Fruit fly (Drosophila melanogaster) whole organism, pupa: ENCODE data around the gene Pdh.

Source experiments
- CG10348 ChIP-seq: fragments of 200-800 bp; sonication (Bioruptor generic); IDR thresholded peaks from 2 replicates; pipeline ENCODE4 v1.3.6; 2022; ENCODE audit warnings: missing biosample characterization, missing genetic modification characterization
- CG12605 ChIP-seq: fragments of 200-800 bp; sonication (Bioruptor generic); IDR thresholded peaks from 2 replicates; pipeline ENCODE4 v1.3.6; 2022; ENCODE audit warnings: missing biosample characterization, missing genetic modification characterization
- CG13204 ChIP-seq: fragments of 200-800 bp; sonication (Bioruptor generic); optimal IDR thresholded peaks from 2 replicates; lab custom pipeline; 2018; ENCODE audit warnings: missing biosample characterization, mild to moderate bottlenecking, missing genetic modification characterization, moderate library complexity
- CG14655 ChIP-seq: fragments of 200-800 bp; sonication (Bioruptor generic); optimal IDR thresholded peaks from 3 replicates; lab custom pipeline; 2017; ENCODE audit warnings: mild to moderate bottlenecking, missing biosample characterization, missing genetic modification reagents, missing genetic modification characterization
- CG15710 ChIP-seq: fragments of 200-800 bp; sonication (Bioruptor generic); optimal IDR thresholded peaks from 2 replicates; lab custom pipeline; 2018; ENCODE audit warnings: missing biosample characterization, mild to moderate bottlenecking, missing genetic modification characterization, moderate library complexity
- CG17806 ChIP-seq: fragments of 200-800 bp; sonication (Bioruptor generic); optimal IDR thresholded peaks from 2 replicates; lab custom pipeline; 2018; ENCODE audit warnings: missing biosample characterization, mild to moderate bottlenecking, missing genetic modification characterization, moderate library complexity
- CG32121 ChIP-seq: fragments of 200-800 bp; sonication (Bioruptor generic); IDR thresholded peaks from 2 replicates; pipeline ENCODE4 v1.3.6; 2022; ENCODE audit warnings: missing biosample characterization, missing genetic modification characterization
- CG34367 ChIP-seq: fragments of 200-800 bp; sonication (Bioruptor generic); optimal IDR thresholded peaks from 2 replicates; lab custom pipeline; 2018; ENCODE audit warnings: missing biosample characterization, mild to moderate bottlenecking, missing genetic modification characterization
- CG4496 ChIP-seq: fragments of 200-800 bp; sonication (Bioruptor generic); IDR thresholded peaks from 3 replicates; pipeline ENCODE4 v1.3.6; 2022; ENCODE audit warnings: missing biosample characterization, missing genetic modification characterization
- CG8159 ChIP-seq: fragments of 200-800 bp; sonication (Bioruptor generic); optimal IDR thresholded peaks from 3 replicates; lab custom pipeline; 2018; ENCODE audit warnings: missing biosample characterization, mild to moderate bottlenecking, missing genetic modification characterization, moderate library complexity
- CG8301 ChIP-seq: fragments of 200-800 bp; sonication (Bioruptor generic); optimal IDR thresholded peaks from 2 replicates; lab custom pipeline; 2018; ENCODE audit warnings: missing biosample characterization, mild to moderate bottlenecking, missing genetic modification characterization
- CG9948 ChIP-seq: fragments of 200-800 bp; sonication (Bioruptor generic); optimal IDR thresholded peaks from 2 replicates; lab custom pipeline; 2018; ENCODE audit warnings: missing biosample characterization, mild to moderate bottlenecking, missing genetic modification characterization, moderate library complexity
- D1 ChIP-seq: fragments of 200-800 bp; sonication (Bioruptor generic); optimal IDR thresholded peaks from 2 replicates; lab custom pipeline; 2018; ENCODE audit warnings: missing biosample characterization, mild to moderate bottlenecking, missing genetic modification characterization, moderate library complexity
- EcR ChIP-seq: fragments of 200-800 bp; sonication (Bioruptor generic); optimal IDR thresholded peaks from 3 replicates; lab custom pipeline; 2019; ENCODE audit warnings: missing biosample characterization, missing genetic modification characterization, mild to moderate bottlenecking, moderate library complexity, missing genetic modification reagents
- Ets98B ChIP-seq: fragments of 200-800 bp; sonication (Bioruptor generic); IDR thresholded peaks from 2 replicates; pipeline ENCODE4 v1.3.6; 2022; ENCODE audit warnings: missing biosample characterization, missing genetic modification characterization
- Pif1A ChIP-seq: fragments of 200-800 bp; sonication (Bioruptor generic); optimal IDR thresholded peaks from 3 replicates; lab custom pipeline; 2016; ENCODE audit warnings: missing biosample characterization, missing genetic modification characterization
- Pif1B ChIP-seq: fragments of 200-800 bp; sonication (Bioruptor generic); optimal IDR thresholded peaks from 3 replicates; lab custom pipeline; 2016; ENCODE audit warnings: missing biosample characterization, missing genetic modification characterization
- Snoo ChIP-seq: fragments of 200-800 bp; sonication (Bioruptor generic); optimal IDR thresholded peaks from 3 replicates; lab custom pipeline; 2017; ENCODE audit warnings: missing biosample characterization, mild to moderate bottlenecking, missing genetic modification characterization, inconsistent platforms
- fd96Ca ChIP-seq: fragments of 200-800 bp; sonication (Bioruptor generic); IDR thresholded peaks from 3 replicates; pipeline ENCODE4 v1.3.6; 2022; ENCODE audit warnings: missing biosample characterization, missing genetic modification characterization
- gl ChIP-seq: fragments of 200-800 bp; sonication (Bioruptor generic); optimal IDR thresholded peaks from 2 replicates; lab custom pipeline; 2018; ENCODE audit warnings: missing biosample characterization, mild to moderate bottlenecking, missing genetic modification characterization
- rn ChIP-seq: fragments of 200-800 bp; sonication (Bioruptor generic); IDR thresholded peaks from 2 replicates; pipeline ENCODE4 v1.3.6; 2022; ENCODE audit warnings: missing biosample characterization, missing genetic modification characterization

Pdh gene

dm6 chr3L:16354197-16354596 lies at the start of gene Pdh:
Gene Pdh, minus strand, starts transcription at chr3L:16354297.
- no peak for TF ChIP-seq CG8159 (tag; lab: Kevin White, UChicago)
- TF ChIP-seq Ets98B (GFP tag; lab: Robert Waterston, UW) = no peak
- no peak for TF ChIP-seq CG8301 (tag; lab: Kevin White, UChicago)
- TF ChIP-seq CG14655 (GFP tag; lab: Kevin White, UChicago) = no peak
- TF ChIP-seq CG17806 (tag; lab: Kevin White, UChicago) = no peak
- no peak for TF ChIP-seq CG10348 (GFP tag; lab: Robert Waterston, UW)
- TF ChIP-seq Pif1B (GFP tag; lab: Kevin White, UChicago) = no peak
- no peak for TF ChIP-seq gl
- no peak for TF ChIP-seq Pif1A
- no peak for TF ChIP-seq fd96Ca (GFP tag; lab: Robert Waterston, UW)
- no peak for TF ChIP-seq CG34367 (tag; lab: Kevin White, UChicago)
- no peak for TF ChIP-seq EcR (GFP tag; lab: Kevin White, UChicago)
- TF ChIP-seq CG15710 = no peak
- TF ChIP-seq CG32121 (GFP tag; lab: Robert Waterston, UW) = no peak

- no peak for TF ChIP-seq gl
- no peak for TF ChIP-seq Snoo
- no peak for TF ChIP-seq EcR (GFP tag; lab: Kevin White, UChicago)
- TF ChIP-seq CG15710 = no peak
- no peak for TF ChIP-seq CG8159 (tag; lab: Kevin White, UChicago)
Observed at dm6 chr3L:16402253-16402652, 48.2 kb upstream of the Pdh start.

dm6 chr3L:16400175-16400574 lies 46.1 kb upstream of the Pdh start, which contains the start of gene CG44836:
Gene CG44836, minus strand, starts transcription at chr3L:16400275.
- no peak for TF ChIP-seq Snoo
- no peak for TF ChIP-seq Pif1A
- TF ChIP-seq CG8159 (tag; lab: Kevin White, UChicago) = no peak
- no peak for TF ChIP-seq CG8301 (tag; lab: Kevin White, UChicago)
- TF ChIP-seq CG12605 (GFP tag; lab: Robert Waterston, UW) = no peak
- no peak for TF ChIP-seq CG10348 (GFP tag; lab: Robert Waterston, UW)

dm6 chr3L:16394506-16394905 lies 40.4 kb upstream of the Pdh start, which contains the start of gene Gagr:
Gene Gagr, plus strand, starts transcription at chr3L:16394586.
- TF ChIP-seq gl (no peak), CG9948 (tag; lab: Kevin White, UChicago) (no peak), Pif1B (GFP tag; lab: Kevin White, UChicago) (no peak), CG32121 (GFP tag; lab: Robert Waterston, UW) (no peak), CG10348 (GFP tag; lab: Robert Waterston, UW) (no peak), CG8159 (tag; lab: Kevin White, UChicago) (no peak), rn (GFP tag; lab: Robert Waterston, UW) (no peak), CG14655 (GFP tag; lab: Kevin White, UChicago) (no peak), D1 (tag; lab: Kevin White, UChicago) (no peak), Pif1A (no peak), CG15710 (no peak), Snoo (no peak)

dm6 chr3L:16393700-16394099 lies 39.6 kb upstream of the Pdh start:
- no peak for TF ChIP-seq CG34367 (tag; lab: Kevin White, UChicago)
- no peak for TF ChIP-seq rn (GFP tag; lab: Robert Waterston, UW)
- no peak for TF ChIP-seq CG8301 (tag; lab: Kevin White, UChicago)
- no peak for TF ChIP-seq CG9948 (tag; lab: Kevin White, UChicago)
- TF ChIP-seq fd96Ca (GFP tag; lab: Robert Waterston, UW) = no peak
- TF ChIP-seq Snoo = no peak
- TF ChIP-seq CG8159 (tag; lab: Kevin White, UChicago) = no peak
- no peak for TF ChIP-seq CG15710
- no peak for TF ChIP-seq gl
- TF ChIP-seq CG17806 (tag; lab: Kevin White, UChicago) = no peak

- TF ChIP-seq CG4496 (GFP tag; lab: Robert Waterston, UW) (no peak), gl (no peak), CG14655 (GFP tag; lab: Kevin White, UChicago) (peak; percentile 55), CG8159 (tag; lab: Kevin White, UChicago) (peak; percentile 9), Ets98B (GFP tag; lab: Robert Waterston, UW) (no peak), CG17806 (tag; lab: Kevin White, UChicago) (peak; percentile 6), CG32121 (GFP tag; lab: Robert Waterston, UW) (no peak), CG15710 (peak; percentile 9), CG9948 (tag; lab: Kevin White, UChicago) (peak; percentile 34), Pif1B (GFP tag; lab: Kevin White, UChicago) (no peak)
Observed at dm6 chr3L:16392874-16393273, 38.8 kb upstream of the Pdh start.

- TF ChIP-seq CG17806 (tag; lab: Kevin White, UChicago) (no peak), fd96Ca (GFP tag; lab: Robert Waterston, UW) (0 out of 3 replicates have a peak, but pooled peaks have one; percentile 20), CG4496 (GFP tag; lab: Robert Waterston, UW) (no peak), EcR (GFP tag; lab: Kevin White, UChicago) (peak; percentile 91), CG34367 (tag; lab: Kevin White, UChicago) (no peak), CG13204 (GFP tag; lab: Kevin White, UChicago) (no peak), CG9948 (tag; lab: Kevin White, UChicago) (no peak), CG14655 (GFP tag; lab: Kevin White, UChicago) (no peak), Pif1B (GFP tag; lab: Kevin White, UChicago) (no peak), CG32121 (GFP tag; lab: Robert Waterston, UW) (no peak), gl (no peak), CG12605 (GFP tag; lab: Robert Waterston, UW) (no peak), Ets98B (GFP tag; lab: Robert Waterston, UW) (no peak)
Observed at dm6 chr3L:16392203-16392800, 38.2 kb upstream of the Pdh start.
